Fruit fly (Drosophila melanogaster) whole organism, embryonic: ENCODE results near the gene Nepl14.
A peak's percentile ranks its signal among the peaks of the same experiment; 100 is the strongest.

Experiments
- Aef1 ChIP-seq: fragments of 200-800 bp; sonication (Bioruptor generic); IDR thresholded peaks from 3 replicates; pipeline ENCODE4 v1.3.6; 2022; ENCODE audit warnings: missing biosample characterization, missing genetic modification characterization
- BtbVII ChIP-seq: fragments of 200-800 bp; sonication (Bioruptor generic); optimal IDR thresholded peaks from 3 replicates; lab custom pipeline; 2017; ENCODE audit warnings: missing biosample characterization, mild to moderate bottlenecking, missing genetic modification characterization
- CG10267 ChIP-seq: fragments of 200-800 bp; sonication (Bioruptor generic); optimal IDR thresholded peaks from 2 replicates; lab custom pipeline; 2018; ENCODE audit warnings: missing biosample characterization, mild to moderate bottlenecking, missing genetic modification characterization, moderate library complexity
- CG12942 ChIP-seq: fragments of 200-800 bp; sonication (Bioruptor generic); optimal IDR thresholded peaks from 3 replicates; lab custom pipeline; 2016; ENCODE audit warnings: missing biosample characterization, missing genetic modification characterization
- CG13287 ChIP-seq: fragments of 200-800 bp; sonication (Bioruptor generic); IDR thresholded peaks from 2 replicates; pipeline ENCODE4 v1.3.6; 2022; ENCODE audit warnings: missing biosample characterization, missing genetic modification characterization; ENCODE audit not compliant: partially characterized antibody
- CG14965 ChIP-seq: fragments of 200-800 bp; sonication (Bioruptor generic); optimal IDR thresholded peaks from 2 replicates; lab custom pipeline; 2016; ENCODE audit warnings: missing biosample characterization, missing genetic modification characterization, borderline replicate concordance
- CG1603 ChIP-seq: fragments of 200-800 bp; sonication (Bioruptor generic); optimal IDR thresholded peaks from 2 replicates; lab custom pipeline; 2019; ENCODE audit warnings: missing biosample characterization, mild to moderate bottlenecking, missing genetic modification characterization, moderate library complexity
- CG17829 ChIP-seq: fragments of 200-800 bp; optimal IDR thresholded peaks from 2 replicates; lab custom pipeline; 2019; ENCODE audit warnings: missing biosample characterization, mild to moderate bottlenecking, missing genetic modification characterization, moderate library complexity
- CG18599 ChIP-seq: fragments of 200-800 bp; sonication (Bioruptor generic); optimal IDR thresholded peaks from 3 replicates; lab custom pipeline; 2017; ENCODE audit warnings: missing biosample characterization, missing genetic modification characterization, mild to moderate bottlenecking, moderate library complexity, missing genetic modification reagents
- CG18764 ChIP-seq: fragments of 200-800 bp; sonication (Bioruptor generic); optimal IDR thresholded peaks from 3 replicates; lab custom pipeline; 2016; ENCODE audit warnings: missing biosample characterization, missing genetic modification characterization
- CG2116 ChIP-seq: fragments of 200-800 bp; sonication (Bioruptor generic); optimal IDR thresholded peaks from 3 replicates; lab custom pipeline; 2018; ENCODE audit warnings: missing biosample characterization, mild to moderate bottlenecking, missing genetic modification characterization
- CG32532 ChIP-seq: fragments of 200-800 bp; sonication (Bioruptor generic); IDR thresholded peaks from 2 replicates; pipeline ENCODE4 v1.3.6; 2022; ENCODE audit warnings: missing biosample characterization, missing genetic modification characterization
- CG3838 ChIP-seq: fragments of 200-800 bp; sonication (Bioruptor generic); optimal IDR thresholded peaks from 3 replicates; lab custom pipeline; 2016; ENCODE audit warnings: missing biosample characterization, missing genetic modification characterization
- CG3847 ChIP-seq: fragments of 200-800 bp; sonication (Bioruptor generic); IDR thresholded peaks from 2 replicates; pipeline ENCODE4 v1.3.6; 2022; ENCODE audit warnings: missing biosample characterization, missing genetic modification characterization
- CG3995 ChIP-seq: fragments of 200-800 bp; sonication (Bioruptor generic); optimal IDR thresholded peaks from 3 replicates; lab custom pipeline; 2016; ENCODE audit warnings: missing biosample characterization, missing genetic modification characterization
- CG5953 ChIP-seq: fragments of 200-800 bp; sonication (Bioruptor generic); IDR thresholded peaks from 2 replicates; pipeline ENCODE4 v1.3.6; 2022; ENCODE audit warnings: missing biosample characterization, missing genetic modification characterization
- CG7357 ChIP-seq: fragments of 200-800 bp; sonication (Bioruptor generic); IDR thresholded peaks from 3 replicates; pipeline ENCODE4 v1.3.6; 2022; ENCODE audit warnings: missing biosample characterization, missing genetic modification characterization
- CG8924 ChIP-seq: fragments of 200-800 bp; optimal IDR thresholded peaks from 3 replicates; lab custom pipeline; 2019; ENCODE audit warnings: missing biosample characterization, mild to moderate bottlenecking, missing genetic modification characterization, moderate library complexity
- CG8944 ChIP-seq: fragments of 200-800 bp; sonication (Bioruptor generic); optimal IDR thresholded peaks from 3 replicates; lab custom pipeline; 2016; ENCODE audit warnings: missing biosample characterization, missing genetic modification characterization
- Dll ChIP-seq: fragments of 200-800 bp; sonication (Bioruptor generic); IDR thresholded peaks from 4 replicates; pipeline ENCODE4 v1.3.6; 2022; ENCODE audit warnings: missing biosample characterization, missing genetic modification characterization; ENCODE audit not compliant: partially characterized antibody
- E2f1 ChIP-seq: fragments of 200-800 bp; sonication (Bioruptor generic); IDR thresholded peaks from 2 replicates; pipeline ENCODE4 v1.3.6; 2022; ENCODE audit warnings: missing biosample characterization, missing genetic modification characterization
- H2.0 ChIP-seq: fragments of 200-800 bp; sonication (Bioruptor generic); IDR thresholded peaks from 2 replicates; pipeline ENCODE4 v1.3.6; 2022; ENCODE audit warnings: missing biosample characterization, missing genetic modification characterization
- Hsf ChIP-seq: fragments of 200-800 bp; sonication (Bioruptor generic); optimal IDR thresholded peaks from 3 replicates; lab custom pipeline; 2016; ENCODE audit warnings: missing biosample characterization, missing genetic modification characterization
- Lpt ChIP-seq: fragments of >200 bp; optimal IDR thresholded peaks from 2 replicates; lab custom pipeline; 2018; ENCODE audit warnings: missing biosample characterization, missing genetic modification characterization
- NC2α ChIP-seq: fragments of 200-800 bp; sonication (Bioruptor generic); optimal IDR thresholded peaks from 2 replicates; lab custom pipeline; 2016; ENCODE audit warnings: missing biosample characterization, missing genetic modification characterization
- NK7.1 ChIP-seq: fragments of 200-800 bp; sonication (Bioruptor generic); optimal IDR thresholded peaks from 3 replicates; lab custom pipeline; 2016; ENCODE audit warnings: missing biosample characterization, missing genetic modification characterization
- Nf-YA ChIP-seq: fragments of 200-800 bp; sonication (Bioruptor generic); IDR thresholded peaks from 2 replicates; pipeline ENCODE4 v1.3.6; 2022; ENCODE audit warnings: missing biosample characterization, missing genetic modification characterization
- Ptx1 ChIP-seq: fragments of 200-800 bp; sonication (Bioruptor generic); IDR thresholded peaks from 2 replicates; pipeline ENCODE4 v1.3.6; 2022; ENCODE audit warnings: missing biosample characterization, missing genetic modification characterization
- Ssrp ChIP-seq: fragments of 200-800 bp; sonication (Bioruptor generic); optimal IDR thresholded peaks from 2 replicates; lab custom pipeline; 2018; ENCODE audit warnings: missing biosample characterization, mild to moderate bottlenecking, missing genetic modification characterization, moderate library complexity
- Taf1 ChIP-seq: fragments of 200-800 bp; sonication (Bioruptor generic); IDR thresholded peaks from 2 replicates; pipeline ENCODE4 v1.3.6; 2022; ENCODE audit warnings: missing biosample characterization, missing genetic modification characterization
- abd-A ChIP-seq: fragments of 200-800 bp; sonication (Bioruptor generic); optimal IDR thresholded peaks from 3 replicates; lab custom pipeline; 2019; ENCODE audit warnings: missing biosample characterization, mild to moderate bottlenecking, missing genetic modification characterization, moderate library complexity
- cas ChIP-seq: fragments of 200-800 bp; sonication (Bioruptor generic); IDR thresholded peaks from 2 replicates; pipeline ENCODE4 v1.3.6; 2022; ENCODE audit warnings: missing biosample characterization, missing genetic modification characterization
- caup ChIP-seq: fragments of 200-800 bp; sonication (Bioruptor generic); optimal IDR thresholded peaks from 3 replicates; lab custom pipeline; 2017; ENCODE audit warnings: missing biosample characterization, mild to moderate bottlenecking, missing genetic modification characterization, moderate library complexity; ENCODE audit not compliant: severe bottlenecking
- chm ChIP-seq: fragments of 200-800 bp; sonication (Bioruptor generic); IDR thresholded peaks from 2 replicates; pipeline ENCODE4 v1.3.6; 2022; ENCODE audit warnings: missing biosample characterization, missing genetic modification characterization
- crc ChIP-seq: fragments of 200-800 bp; sonication (Bioruptor generic); optimal IDR thresholded peaks from 2 replicates; lab custom pipeline; 2016; ENCODE audit warnings: missing biosample characterization, missing genetic modification characterization
- crp ChIP-seq, 2 experiments: fragments of 200-800 bp; sonication (Bioruptor generic); optimal IDR thresholded peaks; 2 replicates in 1 of 2; 3 replicates in 1 of 2; lab custom pipeline; 2017; ENCODE audit warnings: missing biosample characterization in 2 of 2, missing genetic modification characterization in 2 of 2, mild to moderate bottlenecking in 1 of 2, moderate library complexity in 1 of 2
- cwo ChIP-seq: fragments of 200-800 bp; sonication (Bioruptor generic); optimal IDR thresholded peaks from 3 replicates; lab custom pipeline; 2017; ENCODE audit warnings: missing biosample characterization, missing genetic modification characterization, mild to moderate bottlenecking, moderate library complexity, missing genetic modification reagents
- ems ChIP-seq: fragments of 200-800 bp; sonication (Bioruptor generic); optimal IDR thresholded peaks from 3 replicates; lab custom pipeline; 2016; ENCODE audit warnings: missing biosample characterization, missing genetic modification characterization
- ftz-f1 ChIP-seq: fragments of 200-800 bp; sonication (Bioruptor generic); optimal IDR thresholded peaks from 2 replicates; lab custom pipeline; 2016; ENCODE audit warnings: missing biosample characterization, missing genetic modification characterization
- inv ChIP-seq: fragments of 200-800 bp; sonication (Bioruptor generic); IDR thresholded peaks from 2 replicates; pipeline ENCODE4 v1.3.6; 2022; ENCODE audit warnings: missing biosample characterization, missing genetic modification characterization; ENCODE audit not compliant: partially characterized antibody
- odd ChIP-seq: fragments of 200-800 bp; sonication (Bioruptor generic); optimal IDR thresholded peaks from 2 replicates; lab custom pipeline; 2017; ENCODE audit warnings: missing biosample characterization, mild to moderate bottlenecking, missing genetic modification characterization
- pan ChIP-seq, 4 experiments: fragments of >200 bp in 3 of 4; fragments of 200-800 bp in 1 of 4; sonication (Bioruptor generic) in 1 of 4; optimal IDR thresholded peaks in 3 of 4; IDR thresholded peaks in 1 of 4; 2 replicates each; pipeline versions ENCODE4 v1.3.6 to Lab custom; 2017 to 2022; ENCODE audit warnings: missing biosample characterization in 2 of 4, missing genetic modification characterization in 2 of 4, mixed read lengths in 1 of 4
- pb ChIP-seq: fragments of 200-800 bp; sonication (Bioruptor generic); optimal IDR thresholded peaks from 3 replicates; lab custom pipeline; 2016; ENCODE audit warnings: missing biosample characterization, missing genetic modification characterization
- pfk ChIP-seq: fragments of 200-800 bp; sonication (Bioruptor generic); optimal IDR thresholded peaks from 2 replicates; lab custom pipeline; 2018; ENCODE audit warnings: missing biosample characterization, mild to moderate bottlenecking, missing genetic modification characterization, moderate library complexity
- so ChIP-seq: fragments of 200-800 bp; sonication (Bioruptor generic); IDR thresholded peaks from 3 replicates; pipeline ENCODE4 v1.3.6; 2022; ENCODE audit warnings: missing biosample characterization, missing genetic modification characterization
- tio ChIP-seq: fragments of 200-800 bp; sonication (Bioruptor generic); optimal IDR thresholded peaks from 2 replicates; lab custom pipeline; 2017; ENCODE audit warnings: missing biosample characterization, missing genetic modification characterization, inconsistent platforms
- trem ChIP-seq: fragments of 200-800 bp; optimal IDR thresholded peaks from 3 replicates; lab custom pipeline; 2019; ENCODE audit warnings: missing biosample characterization, mild to moderate bottlenecking, missing genetic modification characterization, moderate library complexity

Gene Nepl14

DNA sequence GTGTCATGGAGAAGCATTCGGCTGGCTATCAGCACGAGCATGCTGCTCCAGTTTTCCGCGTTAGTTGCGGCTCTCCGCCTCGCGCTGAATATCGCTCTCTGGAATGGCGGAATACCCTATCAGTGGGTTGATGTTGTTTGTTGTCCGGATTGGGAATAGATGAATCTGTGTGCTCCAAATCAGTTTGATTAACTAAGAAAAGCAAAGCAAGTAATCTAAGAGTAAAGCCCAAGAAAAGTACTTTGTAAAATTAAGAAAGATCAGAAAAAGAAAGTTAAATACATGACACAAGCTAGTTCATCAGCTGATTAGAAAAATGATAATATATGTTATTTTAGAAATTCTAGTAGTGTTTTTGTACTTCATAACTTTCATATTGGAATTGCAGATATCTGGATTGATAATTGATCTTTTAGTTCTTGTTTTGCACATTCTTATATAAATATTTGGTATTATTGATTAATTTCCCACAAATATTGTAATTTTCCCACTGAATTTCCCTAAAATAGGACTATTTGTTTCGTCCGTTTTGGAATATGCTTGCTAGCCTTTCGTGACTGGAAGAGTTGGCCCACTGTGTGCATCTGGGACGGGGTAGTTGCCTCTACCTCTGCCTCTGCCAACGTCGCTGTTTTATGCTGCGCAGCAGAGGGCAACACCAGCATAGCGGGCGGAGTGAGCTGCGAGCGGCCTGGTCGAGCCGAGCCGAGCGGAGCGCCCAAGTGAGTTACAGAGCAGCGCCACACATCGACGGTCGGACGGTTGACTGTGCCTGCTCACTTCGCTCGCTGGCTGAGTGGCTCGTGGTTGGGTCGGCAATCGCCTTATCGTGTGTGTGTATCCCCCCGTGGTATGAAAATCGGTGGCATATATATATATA lies 9.4 kb downstream of the Nepl14 start (continued):
- peak; percentile 9 for TF ChIP-seq ems (GFP tag; lab: Kevin White, UChicago)
- peak; percentile 60 for TF ChIP-seq CG17829
- TF ChIP-seq NC2α (GFP tag; lab: Kevin White, UChicago): no peak
- no peak for TF ChIP-seq CG18764
- TF ChIP-seq odd (GFP tag; lab: Kevin White, UChicago): peak; percentile 6
- TF ChIP-seq CG8944 (GFP tag; lab: Kevin White, UChicago): peak; percentile 58
- TF ChIP-seq CG18599 (GFP tag; lab: Kevin White, UChicago): peak; percentile 23
- TF ChIP-seq Aef1 (GFP tag; lab: Robert Waterston, UW): peak; percentile 25; the same call in 1 of the 3 replicates
- TF ChIP-seq NK7.1 (GFP tag; lab: Kevin White, UChicago): no peak
- peak; percentile 58 for TF ChIP-seq Ssrp (tag; lab: Kevin White, UChicago)
- TF ChIP-seq crc (GFP tag; lab: Kevin White, UChicago): peak; percentile 48
- TF ChIP-seq CG3995 (GFP tag; lab: Kevin White, UChicago): no peak
- TF ChIP-seq CG3847 (GFP tag; lab: Robert Waterston, UW): peak; percentile 41; the same call in 1 of the 2 replicates
- peak; percentile 31 for TF ChIP-seq CG1603 (tag; lab: Kevin White, UChicago)
- peak; percentile 65 for TF ChIP-seq Ptx1 (GFP tag; lab: Robert Waterston, UW)
- no peak for TF ChIP-seq Nf-YA (GFP tag; lab: Robert Waterston, UW)
- TF ChIP-seq Dll (GFP tag; lab: Robert Waterston, UW): no peak
- TF ChIP-seq CG7357 (GFP tag; lab: Robert Waterston, UW): 0 out of 3 replicates have a peak, but pooled peaks have one; percentile 6
- peak; percentile 57 for TF ChIP-seq CG8924 (tag; lab: Kevin White, UChicago)
- peak; percentile 24; the same call in 2 of the 3 replicates for TF ChIP-seq so (GFP tag; lab: Robert Waterston, UW)
- no peak for TF ChIP-seq pfk (GFP tag; lab: Kevin White, UChicago)
- 0 out of 2 replicates have a peak, but pooled peaks have one; percentile 25 for TF ChIP-seq cas
- peak; percentile 64 for TF ChIP-seq Hsf
- TF ChIP-seq crp (GFP tag; optimal IDR thresholded peaks at IDR 0.05; lab: Kevin White, UChicago): peak in 1 of 2 experiments; percentile 1
- peak; percentile 83 for TF ChIP-seq chm (GFP tag; lab: Robert Waterston, UW)
- 0 out of 2 replicates have a peak, but pooled peaks have one; percentile 4 for TF ChIP-seq CG5953 (GFP tag; lab: Robert Waterston, UW)
- TF ChIP-seq pb (GFP tag; lab: Kevin White, UChicago): no peak
- TF ChIP-seq CG13287: peak; percentile 54
- TF ChIP-seq CG12942: peak; percentile 23
- TF ChIP-seq inv: no peak
- TF ChIP-seq abd-A (tag; lab: Kevin White, UChicago): peak; percentile 27
- TF ChIP-seq CG14965 (GFP tag; lab: Kevin White, UChicago): no peak
- TF ChIP-seq pan (optimal IDR thresholded peaks at IDR 0.05; lab: Kevin White, UChicago): no peak
- peak in 1 of 2 experiments; percentile 51 for TF ChIP-seq pan (GFP tag; optimal IDR thresholded peaks at IDR 0.05 in 1 of 2, IDR thresholded peaks at IDR 0.05 in 1 of 2)
- peak; percentile 45 for TF ChIP-seq cwo (GFP tag; lab: Kevin White, UChicago)
- no peak for TF ChIP-seq tio (GFP tag; lab: Kevin White, UChicago)
- peak; percentile 75 for TF ChIP-seq CG32532 (GFP tag; lab: Robert Waterston, UW)
- peak; percentile 51 for TF ChIP-seq ftz-f1
- peak; percentile 0 for TF ChIP-seq trem (tag; lab: Kevin White, UChicago)
- peak; percentile 39 for TF ChIP-seq CG10267 (tag; lab: Kevin White, UChicago)
- peak; percentile 30 for TF ChIP-seq CG2116 (GFP tag; lab: Kevin White, UChicago)
- no peak for TF ChIP-seq CG3838
- TF ChIP-seq caup (GFP tag; lab: Kevin White, UChicago): peak; percentile 9
- no peak for TF ChIP-seq Lpt (GFP tag; lab: Kevin White, UChicago)
- TF ChIP-seq H2.0 (GFP tag; lab: Robert Waterston, UW): peak; percentile 58
- TF ChIP-seq E2f1: peak; percentile 55; the same call in 1 of the 2 replicates
- no peak for TF ChIP-seq Taf1 (GFP tag; lab: Robert Waterston, UW)
- peak; percentile 53 for TF ChIP-seq BtbVII (GFP tag; lab: Kevin White, UChicago)
